Fruit fly (Drosophila melanogaster): ENCODE data around the gene jigr1.

jigr1 gene

dm6 chr3R:25638961-25639360 lies 1.3 kb downstream of the jigr1 start (continued):
- TF ChIP-seq CG8319 (GFP tag; optimal IDR thresholded peaks at IDR 0.05): peak; percentile 13
- peak; percentile 86 for TF ChIP-seq topi (GFP tag; optimal IDR thresholded peaks at IDR 0.05)
- TF ChIP-seq fd85E (GFP tag; optimal IDR thresholded peaks at IDR 0.05): no peak
- TF ChIP-seq Sox14 (GFP tag; optimal IDR thresholded peaks at IDR 0.05): peak; percentile 54
- TF ChIP-seq CG6276 (GFP tag; optimal IDR thresholded peaks at IDR 0.05): no peak
- no peak for TF ChIP-seq eg (GFP tag; IDR thresholded peaks at IDR 0.05)
- TF ChIP-seq salr (GFP tag; optimal IDR thresholded peaks at IDR 0.05): peak; percentile 16 to 17
- TF ChIP-seq lz (GFP tag; optimal IDR thresholded peaks at IDR 0.05): peak; percentile 76
- peak; percentile 45 for TF ChIP-seq OdsH (GFP tag; optimal IDR thresholded peaks at IDR 0.05)
- TF ChIP-seq Hr4 (GFP tag; optimal IDR thresholded peaks at IDR 0.05): peak; percentile 25
- peak; percentile 62 for TF ChIP-seq vri (GFP tag; optimal IDR thresholded peaks at IDR 0.05)
- peak; percentile 62 for TF ChIP-seq CG10631 (GFP tag; optimal IDR thresholded peaks at IDR 0.05)
- peak; percentile 55 for TF ChIP-seq CG8632 (GFP tag; optimal IDR thresholded peaks at IDR 0.05)
- peak; percentile 67 for TF ChIP-seq CG31627 (GFP tag; optimal IDR thresholded peaks at IDR 0.05)
- peak; percentile 72 for TF ChIP-seq Hr39 (GFP tag; optimal IDR thresholded peaks at IDR 0.05)
- TF ChIP-seq svp (GFP tag): peak; percentile 92
- TF ChIP-seq CG16779 (tag; optimal IDR thresholded peaks at IDR 0.05): no peak
- no peak for TF ChIP-seq dac (GFP tag; optimal IDR thresholded peaks at IDR 0.05)
- TF ChIP-seq CG4318 (GFP tag; optimal IDR thresholded peaks at IDR 0.05): no peak
- TF ChIP-seq CG11762 (GFP tag; optimal IDR thresholded peaks at IDR 0.05; ENCODE audit: insufficient read depth): peak; percentile 26
- peak; percentile 34 for TF ChIP-seq CG1621 (tag; optimal IDR thresholded peaks at IDR 0.05)
- peak; percentile 69 for TF ChIP-seq CG6808 (GFP tag; optimal IDR thresholded peaks at IDR 0.05)
- peak; percentile 56 for TF ChIP-seq achi (GFP tag; optimal IDR thresholded peaks at IDR 0.05)
- peak; percentile 37 to 70 for TF ChIP-seq ss (GFP tag; optimal IDR thresholded peaks at IDR 0.05)
- TF ChIP-seq Sox15 (GFP tag; optimal IDR thresholded peaks at IDR 0.05): peak; percentile 39
- TF ChIP-seq fd59A (GFP tag; optimal IDR thresholded peaks at IDR 0.05): peak; percentile 17
- TF ChIP-seq Ets96B (tag; optimal IDR thresholded peaks at IDR 0.05): peak; percentile 70
- TF ChIP-seq cyc (GFP tag; optimal IDR thresholded peaks at IDR 0.05): peak; percentile 71

- TF ChIP-seq spab (GFP tag; optimal IDR thresholded peaks at IDR 0.05) (peak; percentile 81), Smox (GFP tag; optimal IDR thresholded peaks at IDR 0.05) (peak; percentile 91), fd85E (GFP tag; optimal IDR thresholded peaks at IDR 0.05) (peak; percentile 42), CG6276 (GFP tag; optimal IDR thresholded peaks at IDR 0.05) (no peak), Sox102F (GFP tag; optimal IDR thresholded peaks at IDR 0.05) (peak; percentile 92), CG8632 (GFP tag; optimal IDR thresholded peaks at IDR 0.05) (peak; percentile 87), CG1621 (tag; optimal IDR thresholded peaks at IDR 0.05) (peak; percentile 78), CG34406 (GFP tag; optimal IDR thresholded peaks at IDR 0.05) (peak; percentile 85), Sox14 (GFP tag; optimal IDR thresholded peaks at IDR 0.05) (peak; percentile 83), salr (GFP tag; optimal IDR thresholded peaks at IDR 0.05) (peak; percentile 13 to 49), Eip78C (GFP tag) (peak; percentile 98), CG4318 (GFP tag; optimal IDR thresholded peaks at IDR 0.05) (no peak), CG8119 (GFP tag; IDR thresholded peaks at IDR 0.05) (peak; percentile 47; the same call in 1 of the 3 replicates), topi (GFP tag; optimal IDR thresholded peaks at IDR 0.05) (peak; percentile 93), CG7368 (GFP tag; optimal IDR thresholded peaks at IDR 0.05) (peak; percentile 86), Hr39 (GFP tag; optimal IDR thresholded peaks at IDR 0.05) (peak; percentile 86), Blimp-1 (GFP tag; optimal IDR thresholded peaks at IDR 0.05) (peak; percentile 81), svp (GFP tag) (peak; percentile 96), CG6808 (GFP tag; optimal IDR thresholded peaks at IDR 0.05) (peak; percentile 89), net (GFP tag; optimal IDR thresholded peaks at IDR 0.05) (peak; percentile 79), Gug (GFP tag; IDR thresholded peaks at IDR 0.05) (peak; percentile 33; the same call in 1 of the 2 replicates), CG8319 (GFP tag; optimal IDR thresholded peaks at IDR 0.05) (peak; percentile 84), Hr4 (GFP tag; optimal IDR thresholded peaks at IDR 0.05) (peak; percentile 48), ss (GFP tag; optimal IDR thresholded peaks at IDR 0.05) (peak; percentile 86 to 90), CG11762 (GFP tag; optimal IDR thresholded peaks at IDR 0.05; ENCODE audit: insufficient read depth) (peak; percentile 84), CG3032 (tag; optimal IDR thresholded peaks at IDR 0.05) (peak; percentile 86), Eip75B (GFP tag; optimal IDR thresholded peaks at IDR 0.05) (peak; percentile 92), eg (GFP tag; IDR thresholded peaks at IDR 0.05) (peak; percentile 31; the same call in 1 of the 3 replicates), CG6792 (GFP tag; optimal IDR thresholded peaks at IDR 0.05) (peak; percentile 92), CG10631 (GFP tag; optimal IDR thresholded peaks at IDR 0.05) (peak; percentile 86), vri (GFP tag; optimal IDR thresholded peaks at IDR 0.05) (peak; percentile 91), Ets96B (tag; optimal IDR thresholded peaks at IDR 0.05) (peak; percentile 83), CG16779 (tag; optimal IDR thresholded peaks at IDR 0.05) (peak; percentile 43), CG32006 (GFP tag; optimal IDR thresholded peaks at IDR 0.05) (peak; percentile 52), fd59A (GFP tag; optimal IDR thresholded peaks at IDR 0.05) (peak; percentile 70), Ets21C (GFP tag; optimal IDR thresholded peaks at IDR 0.05) (peak; percentile 80), CG6163 (GFP tag; IDR thresholded peaks at IDR 0.05) (peak; percentile 88), acj6 (GFP tag; optimal IDR thresholded peaks at IDR 0.05) (peak; percentile 86), Hr38 (GFP tag; optimal IDR thresholded peaks at IDR 0.05) (no peak), CG9139 (GFP tag; optimal IDR thresholded peaks at IDR 0.05) (peak; percentile 69)
Observed at dm6 chr3R:25640463-25640862, 2.8 kb downstream of the jigr1 start.
